Worm (Caenorhabditis elegans) whole organism, L2 larva: ENCODE data around the gene pals-22.

Experiments
- mab-5 ChIP-seq: fragments of 150-350 bp; optimal IDR thresholded peaks from 2 replicates; lab custom pipeline; 2014; ENCODE audit warnings: missing biosample characterization, missing genetic modification characterization
- unc-62 ChIP-seq: fragments of 150-350 bp; optimal IDR thresholded peaks from 2 replicates; lab custom pipeline; 2014; ENCODE audit warnings: missing biosample characterization, missing genetic modification reagents, missing genetic modification characterization
- zag-1 ChIP-seq: fragments of 150-350 bp; optimal IDR thresholded peaks from 2 replicates; lab custom pipeline; 2014; ENCODE audit warnings: missing biosample characterization, missing genetic modification characterization

ce11 chrIII:175733-176132, 43.5 kb downstream of the pals-22 start, which contains the start of gene clec-148:
- TF ChIP-seq mab-5 (tag; lab: Kevin White, UChicago) (no peak), zag-1 (tag; lab: Kevin White, UChicago) (no peak), unc-62 (GFP tag; lab: Kevin White, UChicago) (no peak)
